Worm (Caenorhabditis elegans): ENCODE data around the gene tars-1.

Gene tars-1

DNA sequence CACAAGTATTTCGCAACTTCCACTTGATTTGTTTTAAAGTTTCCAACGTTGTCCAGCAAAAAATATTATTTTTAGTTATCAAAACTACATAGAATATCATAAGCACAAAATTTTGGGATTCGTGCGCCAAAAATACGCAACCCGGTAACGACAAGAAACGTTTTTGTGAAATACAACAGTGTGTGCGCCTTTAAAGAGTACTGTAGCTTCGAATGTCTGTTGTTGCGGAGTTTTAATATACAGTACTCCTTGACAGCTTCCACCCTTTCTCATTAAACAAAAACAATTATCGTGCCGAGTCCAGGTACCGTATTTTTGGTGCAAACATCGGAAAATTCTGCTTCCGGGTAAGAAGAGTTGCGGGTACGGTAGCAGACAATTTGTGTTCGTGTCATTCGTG is 15.2 kb downstream of the tars-1 start (continued):
- TF ChIP-seq ekl-4 (GFP tag; IDR thresholded peaks at IDR 0.05), result no peak
- no peak for TF ChIP-seq ztf-28 (GFP tag; IDR thresholded peaks at IDR 0.05)
- TF ChIP-seq B0019.2 (GFP tag; conservative IDR thresholded peaks at IDR 0.05), result peak; percentile 63; the same call in 1 of the 2 replicates
- no peak for TF ChIP-seq lin-54 (GFP tag; optimal IDR thresholded peaks at IDR 0.05)
- TF ChIP-seq xnd-1 (tag; optimal IDR thresholded peaks at IDR 0.05), result peak; percentile 12
- no peak for TF ChIP-seq F39B2.1 (GFP tag; IDR thresholded peaks at IDR 0.05)
- no peak for TF ChIP-seq ztf-18 (tag; optimal IDR thresholded peaks at IDR 0.05)
- no peak for TF ChIP-seq F52B5.7 (tag; optimal IDR thresholded peaks at IDR 0.05)
- no peak for TF ChIP-seq B0035.1 (tag; optimal IDR thresholded peaks at IDR 0.05)
- no peak for TF ChIP-seq hlh-12 (tag; optimal IDR thresholded peaks at IDR 0.05)
- TF ChIP-seq ZK185.1 (tag; optimal IDR thresholded peaks at IDR 0.05; ENCODE audit: poor library complexity, severe bottlenecking), result no peak

DNA sequence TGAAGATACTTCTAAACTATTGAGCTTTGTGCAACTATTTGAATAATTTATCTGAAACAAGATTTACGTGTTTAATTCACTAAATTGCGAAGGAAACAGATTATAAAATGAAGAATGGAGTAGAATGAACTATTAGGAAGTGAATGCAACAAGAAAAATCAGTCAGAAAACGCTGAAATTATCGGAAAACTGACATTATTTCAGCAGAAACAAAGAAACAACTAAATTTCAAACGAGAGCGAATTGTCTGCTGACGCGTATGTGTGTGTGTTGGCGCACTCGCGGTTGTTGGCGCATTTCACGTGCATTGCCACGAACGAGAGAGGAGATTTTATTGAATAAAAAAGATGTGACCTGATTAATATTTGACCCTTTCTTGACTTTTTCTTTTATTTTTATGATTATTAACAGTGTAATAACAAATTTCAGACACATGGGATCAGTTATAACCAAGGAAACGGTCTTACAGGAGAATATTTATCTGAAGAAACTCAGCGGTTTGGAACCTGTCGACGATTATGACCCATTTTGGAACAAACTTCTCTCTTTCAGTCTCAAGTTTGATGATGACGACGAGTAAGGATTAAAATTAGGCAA is 19.5 kb downstream of the tars-1 start, which contains the start of the genes trr-1 and C47D12.2:
Gene trr-1, minus strand, starts transcription at position 51 of the 597 bp plus-strand sequence.
Gene C47D12.2, plus strand, starts transcription at position 430 of the 597 bp plus-strand sequence.
- TF ChIP-seq akir-1 (GFP tag; optimal IDR thresholded peaks at IDR 0.05) (no peak), tbp1 (GFP tag; optimal IDR thresholded peaks at IDR 0.05) (peak; percentile 35), F23B12.7 (tag; optimal IDR thresholded peaks at IDR 0.05; ENCODE audit: insufficient read depth) (no peak), K12H6.12 (tag; optimal IDR thresholded peaks at IDR 0.05) (no peak), nfya-2 (GFP tag; IDR thresholded peaks at IDR 0.05) (no peak), ekl-4 (GFP tag; IDR thresholded peaks at IDR 0.05) (no peak), F52B5.7 (tag; optimal IDR thresholded peaks at IDR 0.05) (no peak), attf-3 (GFP tag; conservative IDR thresholded peaks at IDR 0.05) (peak; percentile 56; the same call in 1 of the 2 replicates), zim-3 (tag; optimal IDR thresholded peaks at IDR 0.05) (no peak), athp-1 (tag; optimal IDR thresholded peaks at IDR 0.05) (no peak), nhr-179 (tag; optimal IDR thresholded peaks at IDR 0.05) (no peak), egl-18 (GFP tag; IDR thresholded peaks at IDR 0.05) (no peak), F33H1.4 (GFP tag; IDR thresholded peaks at IDR 0.05) (peak; percentile 50), somi-1 (GFP tag; optimal IDR thresholded peaks at IDR 0.05) (no peak), Y95B8A.8 (GFP tag; IDR thresholded peaks at IDR 0.05) (no peak), mcd-1 (GFP tag; IDR thresholded peaks at IDR 0.05) (peak; percentile 70), dox-1 (GFP tag; IDR thresholded peaks at IDR 0.05) (peak; percentile 82), dpl-1 (GFP tag; optimal IDR thresholded peaks at IDR 0.05) (peak; percentile 56), C17E4.6 (GFP tag; IDR thresholded peaks at IDR 0.05) (no peak), Y79H2A.3 (GFP tag; conservative IDR thresholded peaks at IDR 0.05) (no peak), bed-2 (GFP tag; IDR thresholded peaks at IDR 0.05) (no peak), rec-8 (tag; optimal IDR thresholded peaks at IDR 0.05) (no peak), lsl-1 (GFP tag; optimal IDR thresholded peaks at IDR 0.05) (peak; percentile 68), cebp-1 (GFP tag; IDR thresholded peaks at IDR 0.05) (no peak), cebp-1 (tag; optimal IDR thresholded peaks at IDR 0.05) (no peak), zfh-2 (GFP tag; conservative IDR thresholded peaks at IDR 0.05) (no peak), sdz-38 (tag; optimal IDR thresholded peaks at IDR 0.05) (no peak), lin-26 (GFP tag; IDR thresholded peaks at IDR 0.05) (no peak), ceh-100 (GFP tag; IDR thresholded peaks at IDR 0.05) (no peak), egrh-3 (GFP tag; IDR thresholded peaks at IDR 0.05) (no peak), lag-1 (GFP tag; IDR thresholded peaks at IDR 0.05) (no peak), chd-7 (tag; optimal IDR thresholded peaks at IDR 0.05) (no peak), ZK185.1 (tag; optimal IDR thresholded peaks at IDR 0.05; ENCODE audit: poor library complexity, severe bottlenecking) (peak; percentile 60), let-607 (tag; optimal IDR thresholded peaks at IDR 0.05) (no peak), snpc-1.1 (tag; optimal IDR thresholded peaks at IDR 0.05; ENCODE audit: insufficient read depth) (no peak), lin-54 (GFP tag; optimal IDR thresholded peaks at IDR 0.05) (peak; percentile 83), D2030.7 (GFP tag; IDR thresholded peaks at IDR 0.05) (peak; percentile 34; the same call in 1 of the 2 replicates), hsf-1 (GFP tag; IDR thresholded peaks at IDR 0.05) (no peak), rcor-1 (GFP tag; IDR thresholded peaks at IDR 0.05) (peak; percentile 32; the same call in 1 of the 2 replicates)

All from whole organism, young adult.